Worm (Caenorhabditis elegans) whole organism, late embryonic: Measurements from ENCODE around the gene eri-9.

Experiments used
- K09A11.1 ChIP-seq: sonication (generic microtip); optimal IDR thresholded peaks from 2 replicates; lab custom pipeline; 2017; ENCODE audit warnings: antibody characterized with exemption, mild to moderate bottlenecking, missing genetic modification characterization, missing compliant biosample characterization; ENCODE audit not compliant: insufficient read depth
- ama-1 ChIP-seq: fragments of 150-350 bp; optimal IDR thresholded peaks from 2 replicates; lab custom pipeline; 2014
- elt-4 ChIP-seq: sonication (generic microtip); optimal IDR thresholded peaks from 2 replicates; lab custom pipeline; 2016; ENCODE audit warnings: missing genetic modification characterization, missing compliant biosample characterization
- lim-6 ChIP-seq: sonication (generic microtip); optimal IDR thresholded peaks from 2 replicates; lab custom pipeline; 2016; ENCODE audit warnings: missing genetic modification characterization, missing compliant biosample characterization
- mec-3 ChIP-seq: sonication (generic microtip); optimal IDR thresholded peaks from 2 replicates; lab custom pipeline; 2016; ENCODE audit warnings: borderline replicate concordance, missing genetic modification characterization, missing compliant biosample characterization
- nhr-232 ChIP-seq: sonication (generic microtip); optimal IDR thresholded peaks from 2 replicates; lab custom pipeline; 2016; ENCODE audit warnings: missing genetic modification characterization, missing compliant biosample characterization
- pha-4 ChIP-seq: fragments of 150-350 bp; optimal IDR thresholded peaks from 2 replicates; lab custom pipeline; 2018; ENCODE audit warnings: missing biosample characterization, missing genetic modification reagents, missing genetic modification characterization
- ref-2 ChIP-seq: sonication (generic microtip); optimal IDR thresholded peaks from 2 replicates; lab custom pipeline; 2016; ENCODE audit warnings: missing genetic modification characterization, missing compliant biosample characterization
- tbx-2 ChIP-seq: sonication (generic microtip); optimal IDR thresholded peaks from 2 replicates; lab custom pipeline; 2016; ENCODE audit warnings: missing genetic modification characterization, missing compliant biosample characterization

- TF ChIP-seq lim-6 (tag; lab: Kevin White, UChicago) (no peak), mec-3 (tag; lab: Kevin White, UChicago) (no peak), nhr-232 (tag; lab: Kevin White, UChicago) (no peak), tbx-2 (tag; lab: Kevin White, UChicago) (no peak), pha-4 (tag; lab: Kevin White, UChicago) (no peak), K09A11.1 (tag; lab: Kevin White, UChicago) (no peak), ref-2 (tag; lab: Kevin White, UChicago) (no peak), elt-4 (no peak), ama-1 (lab: Kevin White, UChicago) (no peak)
These were observed 21.3 kb upstream of the eri-9 start, which contains the start of gene F26F4.2 for ce11 chrIII:4910956-4911355.
